Worm (Caenorhabditis elegans): Measurements from ENCODE around the gene K11D12.7.
A peak's percentile ranks its signal among the peaks of the same experiment; 100 is the strongest.

The K11D12.7 gene

ce11 chrV:5018067-5018466 lies 18.2 kb downstream of the K11D12.7 start (continued):
- no peak for TF ChIP-seq egl-27 (tag; optimal IDR thresholded peaks at IDR 0.05)
- TF ChIP-seq nhr-71 (tag; optimal IDR thresholded peaks at IDR 0.05) = peak; percentile 3
- TF ChIP-seq lir-3 (tag; optimal IDR thresholded peaks at IDR 0.05; ENCODE audit: poor library complexity) = no peak
- TF ChIP-seq pag-3 (tag; optimal IDR thresholded peaks at IDR 0.05; ENCODE audit: borderline replicate concordance, insufficient read depth) = no peak
- no peak for TF ChIP-seq C04F5.9 (tag; optimal IDR thresholded peaks at IDR 0.05)
- TF ChIP-seq sup-37 (GFP tag; optimal IDR thresholded peaks at IDR 0.05) = no peak
- peak; percentile 35 for TF ChIP-seq nhr-90 (tag; optimal IDR thresholded peaks at IDR 0.05; ENCODE audit: poor library complexity)
- TF ChIP-seq aly-2 (tag; optimal IDR thresholded peaks at IDR 0.05) = no peak
- no peak for TF ChIP-seq unc-86 (tag; optimal IDR thresholded peaks at IDR 0.05)
- peak; percentile 10 for TF ChIP-seq nhr-20 (tag; optimal IDR thresholded peaks at IDR 0.05)
- TF ChIP-seq F16B12.6 (tag; optimal IDR thresholded peaks at IDR 0.05) = no peak
- TF ChIP-seq unc-130 (tag; optimal IDR thresholded peaks at IDR 0.05) = no peak
- TF ChIP-seq vab-15 (tag; optimal IDR thresholded peaks at IDR 0.05) = no peak
- peak in 1 of 2 experiments; percentile 13 for TF ChIP-seq lin-35 (GFP tag; optimal IDR thresholded peaks at IDR 0.05)
- peak; percentile 66 for TF ChIP-seq tlp-1 (tag; optimal IDR thresholded peaks at IDR 0.05)
- TF ChIP-seq nhr-76 (tag; optimal IDR thresholded peaks at IDR 0.05) = no peak
- no peak for TF ChIP-seq pqm-1 (tag; optimal IDR thresholded peaks at IDR 0.05)
- TF ChIP-seq snu-23 (GFP tag; optimal IDR thresholded peaks at IDR 0.05) = no peak
- TF ChIP-seq nhr-237 (tag; optimal IDR thresholded peaks at IDR 0.05) = no peak
- no peak for TF ChIP-seq hpl-2 (GFP tag; optimal IDR thresholded peaks at IDR 0.05)

- TF ChIP-seq sox-4 (tag; optimal IDR thresholded peaks at IDR 0.05) (no peak), tlp-1 (tag; optimal IDR thresholded peaks at IDR 0.05) (no peak), irx-1 (tag; optimal IDR thresholded peaks at IDR 0.05) (no peak), lin-39 (tag; optimal IDR thresholded peaks at IDR 0.05) (no peak), unc-86 (tag; optimal IDR thresholded peaks at IDR 0.05) (no peak), dsc-1 (tag; optimal IDR thresholded peaks at IDR 0.05) (no peak), nhr-71 (tag; optimal IDR thresholded peaks at IDR 0.05) (peak; percentile 61), fkh-8 (tag; optimal IDR thresholded peaks at IDR 0.05) (peak; percentile 77), nhr-237 (tag; optimal IDR thresholded peaks at IDR 0.05) (peak; percentile 45)
Observed at ce11 chrV:5016728-5017127, 19.5 kb downstream of the K11D12.7 start.

DNA sequence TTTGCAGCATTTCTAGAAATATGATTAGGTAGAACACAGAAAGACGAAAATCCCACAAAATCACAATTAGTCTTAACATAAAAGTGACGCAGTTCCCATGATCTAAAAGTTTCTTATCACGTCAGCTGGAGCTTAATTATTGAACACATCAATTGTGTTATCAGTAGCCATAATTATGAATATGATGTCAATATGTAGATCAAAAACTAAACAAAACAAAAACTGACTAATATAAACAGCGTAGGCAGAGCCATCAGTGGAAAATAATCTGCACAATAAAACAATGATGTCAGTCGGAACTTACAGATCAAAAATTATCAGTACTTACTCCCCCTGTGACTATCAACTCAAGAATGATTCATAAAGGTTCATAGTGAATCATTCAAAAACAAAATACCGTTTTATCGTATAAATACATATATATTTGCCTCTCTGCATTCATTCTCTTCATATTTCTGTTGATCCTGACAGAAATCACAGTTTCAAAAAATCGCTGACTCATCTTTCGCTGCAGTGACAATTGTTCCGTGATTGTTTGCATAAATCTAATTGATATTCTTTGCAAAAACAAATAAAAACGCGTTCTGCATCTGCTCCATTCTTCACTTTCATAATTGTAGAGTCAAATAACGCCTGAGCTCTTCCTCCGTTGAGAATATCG lies 23.9 kb downstream of the K11D12.7 start, which contains the start of gene srr-6:
Gene srr-6, plus strand, starts transcription at position 611 of the 661 bp plus-strand sequence.
- TF ChIP-seq nhr-71 (tag; optimal IDR thresholded peaks at IDR 0.05) (no peak), elt-2 (tag; optimal IDR thresholded peaks at IDR 0.05) (peak; percentile 47)

- no peak for TF ChIP-seq vab-15 (tag; optimal IDR thresholded peaks at IDR 0.05)
- TF ChIP-seq Y116A8C.19 (tag; optimal IDR thresholded peaks at IDR 0.05; ENCODE audit: borderline replicate concordance) = no peak
- no peak for TF ChIP-seq efl-3 (GFP tag; optimal IDR thresholded peaks at IDR 0.05)
- no peak for TF ChIP-seq ztf-4 (tag; optimal IDR thresholded peaks at IDR 0.05)
- TF ChIP-seq dsc-1 (tag; optimal IDR thresholded peaks at IDR 0.05) = no peak
- no peak for TF ChIP-seq ama-1 (optimal IDR thresholded peaks at IDR 0.05)
- TF ChIP-seq snpc-4 (tag; optimal IDR thresholded peaks at IDR 0.05) = no peak
- TF ChIP-seq nhr-76 (tag; optimal IDR thresholded peaks at IDR 0.05) = no peak
- TF ChIP-seq unc-98 (GFP tag; IDR thresholded peaks at IDR 0.05) = no peak
- TF ChIP-seq mab-9 (GFP tag; IDR thresholded peaks at IDR 0.05) = no peak
- no peak for TF ChIP-seq lin-13 (GFP tag; optimal IDR thresholded peaks at IDR 0.05)
- no peak for TF ChIP-seq snu-23 (GFP tag; optimal IDR thresholded peaks at IDR 0.05)
- TF ChIP-seq nhr-28 (tag; optimal IDR thresholded peaks at IDR 0.05) = no peak
Observed at ce11 chrV:5001386-5001785, 34.9 kb downstream of the K11D12.7 start, which contains the start of gene srr-8. srr-8 (plus strand) TSS chrV:5001686.

All from whole organism, L1 larva.